Fruit fly (Drosophila melanogaster) whole organism, wandering third instar larva: ENCODE data around the gene PIG-K.

Experiments
- CG32264 ChIP-seq: fragments of 200-800 bp; sonication (Bioruptor generic); optimal IDR thresholded peaks from 2 replicates; lab custom pipeline; 2016; ENCODE audit warnings: missing biosample characterization, missing genetic modification characterization
- CG9705 ChIP-seq: fragments of 200-800 bp; sonication (Bioruptor generic); optimal IDR thresholded peaks from 2 replicates; lab custom pipeline; 2018; ENCODE audit warnings: missing biosample characterization, mild to moderate bottlenecking, missing genetic modification characterization
- CrebA ChIP-seq: fragments of 200-800 bp; sonication (Bioruptor generic); optimal IDR thresholded peaks from 2 replicates; lab custom pipeline; 2016; ENCODE audit warnings: missing biosample characterization, mild to moderate bottlenecking, missing genetic modification characterization, borderline replicate concordance
- Dfd ChIP-seq: fragments of >200 bp; optimal IDR thresholded peaks from 2 replicates; lab custom pipeline; 2017; ENCODE audit warnings: missing biosample characterization, missing genetic modification characterization
- Dif ChIP-seq: fragments of 200-275, 200-300 bp; sonication (Bioruptor generic); optimal IDR thresholded peaks from 2 replicates; lab custom pipeline; 2018; ENCODE audit warnings: missing biosample characterization, missing genetic modification characterization; ENCODE audit not compliant: partially characterized antibody
- HLH106 ChIP-seq: fragments of 200-800 bp; optimal IDR thresholded peaks from 3 replicates; lab custom pipeline; 2019; ENCODE audit warnings: missing biosample characterization, mild to moderate bottlenecking, missing genetic modification characterization, moderate library complexity
- Hr78 ChIP-seq: fragments of >200 bp; optimal IDR thresholded peaks from 2 replicates; lab custom pipeline; 2017; ENCODE audit warnings: missing biosample characterization, missing genetic modification characterization
- Hr83 ChIP-seq: fragments of 200-300 bp; sonication (Bioruptor generic); optimal IDR thresholded peaks from 2 replicates; lab custom pipeline; 2016; ENCODE audit warnings: missing biosample characterization, mild to moderate bottlenecking, missing genetic modification characterization, moderate library complexity; ENCODE audit not compliant: poor library complexity, severe bottlenecking
- Jra ChIP-seq: sonication (Bioruptor generic); optimal IDR thresholded peaks from 2 replicates; lab custom pipeline; 2016; ENCODE audit warnings: missing biosample characterization, missing genetic modification characterization
- Mio ChIP-seq: sonication (Bioruptor generic); optimal IDR thresholded peaks from 2 replicates; lab custom pipeline; 2016; ENCODE audit warnings: missing biosample characterization, missing genetic modification characterization
- Myc ChIP-seq: fragments of >200 bp; optimal IDR thresholded peaks from 2 replicates; lab custom pipeline; 2017
- N ChIP-seq: fragments of >200 bp; optimal IDR thresholded peaks from 2 replicates; lab custom pipeline; 2018; ENCODE audit warnings: missing biosample characterization, missing external identifiers, missing genetic modification characterization
- OdsH ChIP-seq: fragments of 200-800 bp; sonication (Bioruptor generic); optimal IDR thresholded peaks from 2 replicates; lab custom pipeline; 2016; ENCODE audit warnings: missing biosample characterization, mild to moderate bottlenecking, missing genetic modification characterization
- Rel ChIP-seq, 2 experiments: fragments of 200-800 bp; sonication (Bioruptor generic) in 1 of 2; optimal IDR thresholded peaks; 2 replicates in 1 of 2; 3 replicates in 1 of 2; lab custom pipeline; 2016 to 2019; ENCODE audit warnings: mild to moderate bottlenecking in 2 of 2, missing biosample characterization in 2 of 2, missing genetic modification characterization in 2 of 2, moderate library complexity in 1 of 2
- Sp1 ChIP-seq: fragments of 200-800 bp; sonication (Bioruptor generic); optimal IDR thresholded peaks from 3 replicates; lab custom pipeline; 2019; ENCODE audit warnings: missing biosample characterization, mild to moderate bottlenecking, missing genetic modification characterization, moderate library complexity
- Vsx2 ChIP-seq: fragments of 200-300, 225-300 bp; sonication (Bioruptor generic); optimal IDR thresholded peaks from 2 replicates; lab custom pipeline; 2018; ENCODE audit warnings: missing biosample characterization, missing genetic modification characterization; ENCODE audit not compliant: partially characterized antibody
- br ChIP-seq: fragments of 200-800 bp; sonication (Bioruptor generic); optimal IDR thresholded peaks from 2 replicates; lab custom pipeline; 2016; ENCODE audit warnings: missing biosample characterization, missing genetic modification characterization
- dmrt93B ChIP-seq: fragments of 200-800 bp; sonication (Bioruptor generic); optimal IDR thresholded peaks from 2 replicates; lab custom pipeline; 2018; ENCODE audit warnings: missing biosample characterization, mild to moderate bottlenecking, missing genetic modification characterization
- dsf ChIP-seq: sonication (Bioruptor generic); optimal IDR thresholded peaks from 2 replicates; lab custom pipeline; 2016; ENCODE audit warnings: missing biosample characterization, missing genetic modification characterization, borderline replicate concordance
- foxo ChIP-seq, 2 experiments: fragments of 200-800 bp; sonication (Bioruptor generic); optimal IDR thresholded peaks; 2 replicates in 1 of 2; 3 replicates in 1 of 2; lab custom pipeline; 2016 to 2017; ENCODE audit warnings: missing biosample characterization in 2 of 2, missing genetic modification characterization in 2 of 2
- fru ChIP-seq: fragments of 200-800 bp; sonication (Bioruptor generic); optimal IDR thresholded peaks from 3 replicates; lab custom pipeline; 2016; ENCODE audit warnings: missing biosample characterization, mild to moderate bottlenecking, missing genetic modification characterization
- h ChIP-seq: fragments of 200-800 bp; sonication (Bioruptor generic); optimal IDR thresholded peaks from 3 replicates; lab custom pipeline; 2016; ENCODE audit warnings: missing biosample characterization, mild to moderate bottlenecking, missing genetic modification characterization
- jim ChIP-seq: fragments of 175-275, 200-325 bp; sonication (Bioruptor generic); optimal IDR thresholded peaks from 2 replicates; lab custom pipeline; 2016; ENCODE audit warnings: missing biosample characterization, mild to moderate bottlenecking, missing genetic modification characterization
- lola ChIP-seq: fragments of >200 bp; optimal IDR thresholded peaks from 2 replicates; lab custom pipeline; 2017; ENCODE audit warnings: missing biosample characterization, missing genetic modification characterization
- pan ChIP-seq: fragments of >200 bp; optimal IDR thresholded peaks from 2 replicates; lab custom pipeline; 2017
- psq ChIP-seq: fragments of 200-800 bp; sonication (Bioruptor generic); optimal IDR thresholded peaks from 3 replicates; lab custom pipeline; 2017; ENCODE audit warnings: missing biosample characterization, mild to moderate bottlenecking, missing genetic modification characterization, moderate library complexity
- rgr ChIP-seq: fragments of 200-800 bp; sonication (Bioruptor generic); optimal IDR thresholded peaks from 3 replicates; lab custom pipeline; 2016; ENCODE audit warnings: missing biosample characterization, mild to moderate bottlenecking, missing genetic modification characterization
- sage ChIP-seq: fragments of 200-800 bp; sonication (Bioruptor generic); optimal IDR thresholded peaks from 2 replicates; lab custom pipeline; 2016; ENCODE audit warnings: missing biosample characterization, mild to moderate bottlenecking, missing genetic modification characterization
- woc ChIP-seq: sonication (Bioruptor generic); optimal IDR thresholded peaks from 2 replicates; lab custom pipeline; 2016; ENCODE audit warnings: missing biosample characterization, mild to moderate bottlenecking, missing genetic modification characterization

PIG-K gene

dm6 chrX:1984175-1984973, 24.8 kb downstream of the PIG-K start:
- TF ChIP-seq lola (GFP tag; lab: Kevin White, UChicago) (no peak), fru (GFP tag; lab: Kevin White, UChicago) (peak; percentile 11), CG9705 (GFP tag; lab: Kevin White, UChicago) (no peak)

- TF ChIP-seq Jra (no peak), Hr83 (GFP tag; lab: Kevin White, UChicago) (no peak), CrebA (GFP tag; lab: Kevin White, UChicago) (no peak), pan (lab: Kevin White, UChicago) (no peak), fru (GFP tag; lab: Kevin White, UChicago) (no peak), h (GFP tag; lab: Kevin White, UChicago) (no peak), woc (no peak), jim (no peak), br (GFP tag; lab: Kevin White, UChicago) (no peak), HLH106 (tag; lab: Kevin White, UChicago) (no peak), rgr (GFP tag; lab: Kevin White, UChicago) (no peak), foxo (GFP tag; optimal IDR thresholded peaks at IDR 0.05; lab: Kevin White, UChicago) (no peak), Rel (GFP tag; optimal IDR thresholded peaks at IDR 0.05; lab: Kevin White, UChicago) (no peak), Rel (tag; optimal IDR thresholded peaks at IDR 0.05; lab: Kevin White, UChicago) (no peak), CG9705 (GFP tag; lab: Kevin White, UChicago) (no peak), N (GFP tag; lab: Kevin White, UChicago) (no peak), OdsH (no peak), dmrt93B (GFP tag; lab: Kevin White, UChicago) (no peak), psq (GFP tag; lab: Kevin White, UChicago) (no peak), Myc (lab: Kevin White, UChicago) (no peak), Dif (GFP tag; lab: Kevin White, UChicago) (no peak)
These were observed 27.4 kb downstream of the PIG-K start for dm6 chrX:1981723-1982122.

dm6 chrX:1979673-1980072, 29.5 kb downstream of the PIG-K start:
- TF ChIP-seq Mio (no peak), Dif (GFP tag; lab: Kevin White, UChicago) (no peak), sage (GFP tag; lab: Kevin White, UChicago) (no peak), lola (GFP tag; lab: Kevin White, UChicago) (no peak), foxo (GFP tag; optimal IDR thresholded peaks at IDR 0.05; lab: Kevin White, UChicago) (no peak), h (GFP tag; lab: Kevin White, UChicago) (no peak), CG9705 (GFP tag; lab: Kevin White, UChicago) (no peak), pan (lab: Kevin White, UChicago) (no peak), woc (no peak), Vsx2 (GFP tag; lab: Kevin White, UChicago) (no peak), Hr78 (no peak), CG32264 (no peak), CrebA (GFP tag; lab: Kevin White, UChicago) (no peak), Jra (no peak), fru (GFP tag; lab: Kevin White, UChicago) (no peak), Sp1 (no peak), jim (no peak)

dm6 chrX:1979031-1979430, 30.1 kb downstream of the PIG-K start:
- no peak for TF ChIP-seq foxo (GFP tag; optimal IDR thresholded peaks at IDR 0.05; lab: Kevin White, UChicago)
- no peak for TF ChIP-seq CG32264
- no peak for TF ChIP-seq h (GFP tag; lab: Kevin White, UChicago)
- TF ChIP-seq HLH106 (tag; lab: Kevin White, UChicago), result no peak
- no peak for TF ChIP-seq jim
- no peak for TF ChIP-seq Hr83 (GFP tag; lab: Kevin White, UChicago)
- no peak for TF ChIP-seq Myc (lab: Kevin White, UChicago)
- no peak for TF ChIP-seq lola (GFP tag; lab: Kevin White, UChicago)
- TF ChIP-seq Dfd, result no peak
- TF ChIP-seq dsf (GFP tag; lab: Kevin White, UChicago), result no peak
